Fruit fly (Drosophila melanogaster): ENCODE results near the gene CG3808.

The CG3808 gene

dm6 chr3L:19027172-19027571, 26.8 kb upstream of the CG3808 start:
- TF ChIP-seq Mnt (GFP tag; optimal IDR thresholded peaks at IDR 0.05), result no peak
- TF ChIP-seq Clk (GFP tag; optimal IDR thresholded peaks at IDR 0.05), result no peak
- no peak for TF ChIP-seq Crg-1 (GFP tag; optimal IDR thresholded peaks at IDR 0.05)
- TF ChIP-seq CG14711 (tag; optimal IDR thresholded peaks at IDR 0.05), result no peak
- no peak for TF ChIP-seq Hr96 (GFP tag; optimal IDR thresholded peaks at IDR 0.05)
- no peak for TF ChIP-seq CG11617 (GFP tag; optimal IDR thresholded peaks at IDR 0.05)
- TF ChIP-seq bab1 (GFP tag; optimal IDR thresholded peaks at IDR 0.05), result no peak
- TF ChIP-seq cnc (optimal IDR thresholded peaks at IDR 0.05), result no peak
- TF ChIP-seq CG12768 (GFP tag; optimal IDR thresholded peaks at IDR 0.05), result no peak
- no peak for TF ChIP-seq toe (GFP tag; optimal IDR thresholded peaks at IDR 0.05)
- TF ChIP-seq CG1620 (GFP tag; optimal IDR thresholded peaks at IDR 0.05), result no peak
- TF ChIP-seq CG33017 (tag; optimal IDR thresholded peaks at IDR 0.05), result no peak
- no peak for TF ChIP-seq pad (GFP tag; optimal IDR thresholded peaks at IDR 0.05)
- TF ChIP-seq ovo (GFP tag; optimal IDR thresholded peaks at IDR 0.05), result no peak
- no peak for TF ChIP-seq CG5204 (GFP tag; optimal IDR thresholded peaks at IDR 0.05)

dm6 chr3L:19024800-19025199, 24.4 kb upstream of the CG3808 start:
- no peak for TF ChIP-seq CG14711 (tag; optimal IDR thresholded peaks at IDR 0.05)
- no peak for TF ChIP-seq cnc (optimal IDR thresholded peaks at IDR 0.05)
- TF ChIP-seq tj (GFP tag; optimal IDR thresholded peaks at IDR 0.05), result no peak
- no peak for TF ChIP-seq Hr96 (GFP tag; optimal IDR thresholded peaks at IDR 0.05)
- TF ChIP-seq CG12768 (GFP tag; optimal IDR thresholded peaks at IDR 0.05), result no peak
- TF ChIP-seq kay (GFP tag; ENCODE audit: borderline replicate concordance), result no peak
- no peak for TF ChIP-seq CG7045 (GFP tag; optimal IDR thresholded peaks at IDR 0.05)
- TF ChIP-seq Clk (GFP tag; optimal IDR thresholded peaks at IDR 0.05), result no peak
- TF ChIP-seq CG1620 (GFP tag; optimal IDR thresholded peaks at IDR 0.05), result no peak

dm6 chr3L:19021701-19022100, 21.3 kb upstream of the CG3808 start:
- TF ChIP-seq Mnt (GFP tag; optimal IDR thresholded peaks at IDR 0.05), result no peak
- TF ChIP-seq Clk (GFP tag; optimal IDR thresholded peaks at IDR 0.05), result no peak
- TF ChIP-seq CG14711 (tag; optimal IDR thresholded peaks at IDR 0.05), result no peak
- no peak for TF ChIP-seq ovo (GFP tag; optimal IDR thresholded peaks at IDR 0.05)
- TF ChIP-seq tj (GFP tag; optimal IDR thresholded peaks at IDR 0.05), result no peak
- no peak for TF ChIP-seq CG7101 (tag; optimal IDR thresholded peaks at IDR 0.05)
- no peak for TF ChIP-seq bab1 (GFP tag; optimal IDR thresholded peaks at IDR 0.05)
- TF ChIP-seq Hr96 (GFP tag; optimal IDR thresholded peaks at IDR 0.05), result no peak
- no peak for TF ChIP-seq CG33017 (tag; optimal IDR thresholded peaks at IDR 0.05)
- no peak for TF ChIP-seq CG7045 (GFP tag; optimal IDR thresholded peaks at IDR 0.05)
- TF ChIP-seq cnc (optimal IDR thresholded peaks at IDR 0.05), result no peak
- no peak for TF ChIP-seq CG12768 (GFP tag; optimal IDR thresholded peaks at IDR 0.05)
- TF ChIP-seq kay (GFP tag; ENCODE audit: borderline replicate concordance), result no peak
- TF ChIP-seq CG11617 (GFP tag; optimal IDR thresholded peaks at IDR 0.05), result no peak
- TF ChIP-seq toe (GFP tag; optimal IDR thresholded peaks at IDR 0.05), result no peak
- no peak for TF ChIP-seq Crg-1 (GFP tag; optimal IDR thresholded peaks at IDR 0.05)

dm6 chr3L:19020467-19020866, 20.1 kb upstream of the CG3808 start:
- peak; percentile 78 for TF ChIP-seq tj (GFP tag; optimal IDR thresholded peaks at IDR 0.05)
- TF ChIP-seq CG7101 (tag; optimal IDR thresholded peaks at IDR 0.05), result no peak

dm6 chr3L:19019308-19019749, 18.9 kb upstream of the CG3808 start:
- TF ChIP-seq tj (GFP tag; optimal IDR thresholded peaks at IDR 0.05) (no peak), CG33017 (tag; optimal IDR thresholded peaks at IDR 0.05) (no peak), toe (GFP tag; optimal IDR thresholded peaks at IDR 0.05) (no peak), CG14711 (tag; optimal IDR thresholded peaks at IDR 0.05) (no peak), Hr96 (GFP tag; optimal IDR thresholded peaks at IDR 0.05) (no peak), cnc (optimal IDR thresholded peaks at IDR 0.05) (no peak), CG12768 (GFP tag; optimal IDR thresholded peaks at IDR 0.05) (no peak), ovo (GFP tag; optimal IDR thresholded peaks at IDR 0.05) (no peak), CG5204 (GFP tag; optimal IDR thresholded peaks at IDR 0.05) (no peak), CG7101 (tag; optimal IDR thresholded peaks at IDR 0.05) (no peak), CG11617 (GFP tag; optimal IDR thresholded peaks at IDR 0.05) (no peak), CG1620 (GFP tag; optimal IDR thresholded peaks at IDR 0.05) (no peak), Crg-1 (GFP tag; optimal IDR thresholded peaks at IDR 0.05) (no peak), Mnt (GFP tag; optimal IDR thresholded peaks at IDR 0.05) (no peak), cic (GFP tag; optimal IDR thresholded peaks at IDR 0.05) (no peak), bab1 (GFP tag; optimal IDR thresholded peaks at IDR 0.05) (no peak)

- TF ChIP-seq ovo (GFP tag; optimal IDR thresholded peaks at IDR 0.05) (no peak), tj (GFP tag; optimal IDR thresholded peaks at IDR 0.05) (peak; percentile 12)
These were observed 18.0 kb upstream of the CG3808 start for dm6 chr3L:19018440-19018839.

dm6 chr3L:19016805-19017161, 16.4 kb upstream of the CG3808 start:
- TF ChIP-seq CG1620 (GFP tag; optimal IDR thresholded peaks at IDR 0.05) (no peak), CG33017 (tag; optimal IDR thresholded peaks at IDR 0.05) (no peak), CG5204 (GFP tag; optimal IDR thresholded peaks at IDR 0.05) (no peak), bab1 (GFP tag; optimal IDR thresholded peaks at IDR 0.05) (no peak), toe (GFP tag; optimal IDR thresholded peaks at IDR 0.05) (no peak), CG7101 (tag; optimal IDR thresholded peaks at IDR 0.05) (no peak)
